Fruit fly (Drosophila melanogaster): ENCODE results near the gene CG7142.

CG7142 gene

DNA sequence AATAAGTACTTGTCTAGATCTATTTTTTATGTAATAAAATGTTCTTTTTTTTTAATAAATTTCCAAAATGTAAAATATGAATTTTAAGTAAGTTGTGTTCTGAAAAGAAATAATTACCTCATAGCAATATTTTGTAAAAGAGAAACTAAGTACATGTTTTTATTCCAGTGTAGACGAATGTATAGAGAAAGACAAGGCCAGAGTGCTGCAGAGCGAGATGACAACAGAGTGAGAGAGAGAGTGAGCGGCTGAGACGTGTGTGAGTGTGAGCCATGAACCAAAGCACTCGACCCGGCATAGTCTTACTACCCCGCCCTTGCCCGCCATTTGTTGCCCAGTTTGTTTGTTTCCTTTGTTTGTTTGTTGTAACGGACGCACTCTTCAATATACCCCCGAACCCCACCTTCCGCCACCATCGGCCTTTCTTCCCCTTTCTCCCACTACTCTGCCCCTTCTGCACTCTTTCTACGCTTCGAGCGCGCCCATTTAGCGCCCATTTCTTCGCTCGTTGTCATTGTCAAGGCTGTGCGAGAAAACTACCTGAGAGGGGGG is 32.1 kb upstream of the CG7142 start (continued):
- peak; percentile 59 for TF ChIP-seq NC2β (GFP tag; optimal IDR thresholded peaks at IDR 0.05)
- TF ChIP-seq jumu (GFP tag; optimal IDR thresholded peaks at IDR 0.05), result peak; percentile 47
- no peak for TF ChIP-seq hbn (GFP tag; IDR thresholded peaks at IDR 0.05; ENCODE audit: partially characterized antibody)
- TF ChIP-seq Chrac-16 (GFP tag; optimal IDR thresholded peaks at IDR 0.05), result no peak
- peak; percentile 50 for TF ChIP-seq CG13894 (tag; optimal IDR thresholded peaks at IDR 0.05)
- TF ChIP-seq nau (GFP tag; optimal IDR thresholded peaks at IDR 0.05), result peak; percentile 75
- no peak for TF ChIP-seq jigr1 (GFP tag; IDR thresholded peaks at IDR 0.05)
- peak; percentile 27 for TF ChIP-seq CG30431 (GFP tag; optimal IDR thresholded peaks at IDR 0.05)
- peak; percentile 54 for TF ChIP-seq CG17802 (tag; optimal IDR thresholded peaks at IDR 0.05)
- TF ChIP-seq BtbVII (GFP tag; optimal IDR thresholded peaks at IDR 0.05), result peak; percentile 39
- no peak for TF ChIP-seq Fer2 (tag; optimal IDR thresholded peaks at IDR 0.05)
- TF ChIP-seq Bteb2 (GFP tag; optimal IDR thresholded peaks at IDR 0.05), result no peak
- no peak for TF ChIP-seq CG6791 (GFP tag; IDR thresholded peaks at IDR 0.05; ENCODE audit: partially characterized antibody)
- TF ChIP-seq Adf1 (GFP tag; IDR thresholded peaks at IDR 0.05), result peak; percentile 60; the same call in 1 of the 2 replicates
- TF ChIP-seq CG10462 (GFP tag; optimal IDR thresholded peaks at IDR 0.05), result no peak
- peak; percentile 12 for TF ChIP-seq maf-S (GFP tag; optimal IDR thresholded peaks at IDR 0.05)
- TF ChIP-seq CG9215 (GFP tag; IDR thresholded peaks at IDR 0.05), result peak; percentile 32; the same call in 1 of the 2 replicates
- TF ChIP-seq inv (GFP tag; IDR thresholded peaks at IDR 0.05; ENCODE audit: partially characterized antibody), result no peak
- peak in 1 of 2 experiments; percentile 45 for TF ChIP-seq dpn (GFP tag; optimal IDR thresholded peaks at IDR 0.05)
- TF ChIP-seq lola (GFP tag; optimal IDR thresholded peaks at IDR 0.05), result peak in 1 of 3 experiments; percentile 88
- TF ChIP-seq esg (GFP tag; conservative IDR thresholded peaks at IDR 0.05), result no peak
- TF ChIP-seq CG10274 (GFP tag; optimal IDR thresholded peaks at IDR 0.05), result peak; percentile 11
- TF ChIP-seq fd96Cb (tag; optimal IDR thresholded peaks at IDR 0.05), result peak; percentile 23
- TF ChIP-seq gsb (GFP tag; IDR thresholded peaks at IDR 0.05), result no peak
- peak; percentile 36; the same call in 1 of the 2 replicates for TF ChIP-seq E2f2 (GFP tag; IDR thresholded peaks at IDR 0.05)
- peak; percentile 65 for TF ChIP-seq gsb-n (tag; optimal IDR thresholded peaks at IDR 0.05)
- TF ChIP-seq CG11085 (GFP tag; IDR thresholded peaks at IDR 0.05), result no peak
- peak; percentile 52 for TF ChIP-seq CG8089 (GFP tag; optimal IDR thresholded peaks at IDR 0.05)
- peak; percentile 22 for TF ChIP-seq CG16863 (GFP tag; optimal IDR thresholded peaks at IDR 0.05)
- TF ChIP-seq CG12391 (tag; optimal IDR thresholded peaks at IDR 0.05), result peak; percentile 81
- TF ChIP-seq CG5180 (GFP tag; optimal IDR thresholded peaks at IDR 0.05), result peak; percentile 76
- peak; percentile 80 for TF ChIP-seq mirr (GFP tag; optimal IDR thresholded peaks at IDR 0.05)
- TF ChIP-seq insv (GFP tag; optimal IDR thresholded peaks at IDR 0.05), result no peak
- peak; percentile 81 for TF ChIP-seq vvl (GFP tag; IDR thresholded peaks at IDR 0.05)
- TF ChIP-seq dan (GFP tag; IDR thresholded peaks at IDR 0.05), result no peak
- peak; percentile 62 for TF ChIP-seq CG6689 (GFP tag; IDR thresholded peaks at IDR 0.05)
- no peak for TF ChIP-seq Lim3 (GFP tag; IDR thresholded peaks at IDR 0.05)
- peak; percentile 87 for TF ChIP-seq psq (GFP tag; optimal IDR thresholded peaks at IDR 0.05)
- TF ChIP-seq Dad (GFP tag; optimal IDR thresholded peaks at IDR 0.05), result no peak
- TF ChIP-seq fu2 (GFP tag; optimal IDR thresholded peaks at IDR 0.05), result no peak
- peak; percentile 36 for TF ChIP-seq pnt (GFP tag; optimal IDR thresholded peaks at IDR 0.05)
- no peak for TF ChIP-seq CG31388 (GFP tag; optimal IDR thresholded peaks at IDR 0.05)
- peak; percentile 72 for TF ChIP-seq CG9437 (GFP tag; optimal IDR thresholded peaks at IDR 0.05)
- TF ChIP-seq da (GFP tag; optimal IDR thresholded peaks at IDR 0.05), result no peak
- TF ChIP-seq CG11398 (GFP tag; optimal IDR thresholded peaks at IDR 0.05), result no peak
- TF ChIP-seq zfh1 (GFP tag; IDR thresholded peaks at IDR 0.05), result peak; percentile 80
- peak; percentile 41 for TF ChIP-seq slp2 (GFP tag; optimal IDR thresholded peaks at IDR 0.05)
- peak; percentile 17 for TF ChIP-seq twi (tag; optimal IDR thresholded peaks at IDR 0.05)
- peak; percentile 76 for TF ChIP-seq Sox100B (GFP tag; optimal IDR thresholded peaks at IDR 0.05)
- peak; percentile 2 for TF ChIP-seq CHES-1-like (GFP tag; optimal IDR thresholded peaks at IDR 0.05)
